Fruit fly (Drosophila melanogaster) whole organism, wandering third instar larva: Measurements from ENCODE around the gene CG10725.

Source experiments
- CG32264 ChIP-seq: fragments of 200-800 bp; sonication (Bioruptor generic); optimal IDR thresholded peaks from 2 replicates; lab custom pipeline; 2016; ENCODE audit warnings: missing biosample characterization, missing genetic modification characterization
- CG9705 ChIP-seq: fragments of 200-800 bp; sonication (Bioruptor generic); optimal IDR thresholded peaks from 2 replicates; lab custom pipeline; 2018; ENCODE audit warnings: missing biosample characterization, mild to moderate bottlenecking, missing genetic modification characterization
- CrebA ChIP-seq: fragments of 200-800 bp; sonication (Bioruptor generic); optimal IDR thresholded peaks from 2 replicates; lab custom pipeline; 2016; ENCODE audit warnings: missing biosample characterization, mild to moderate bottlenecking, missing genetic modification characterization, borderline replicate concordance
- Dfd ChIP-seq: fragments of >200 bp; optimal IDR thresholded peaks from 2 replicates; lab custom pipeline; 2017; ENCODE audit warnings: missing biosample characterization, missing genetic modification characterization
- GATAd ChIP-seq: sonication (Bioruptor generic); optimal IDR thresholded peaks from 2 replicates; lab custom pipeline; 2016; ENCODE audit warnings: missing biosample characterization, missing genetic modification characterization
- HLH106 ChIP-seq: fragments of 200-800 bp; optimal IDR thresholded peaks from 3 replicates; lab custom pipeline; 2019; ENCODE audit warnings: missing biosample characterization, mild to moderate bottlenecking, missing genetic modification characterization, moderate library complexity
- Hnf4 ChIP-seq: fragments of 200-800 bp; sonication (Bioruptor generic); optimal IDR thresholded peaks from 2 replicates; lab custom pipeline; 2016; ENCODE audit warnings: missing biosample characterization, mild to moderate bottlenecking, missing genetic modification characterization
- Hr78 ChIP-seq: fragments of >200 bp; optimal IDR thresholded peaks from 2 replicates; lab custom pipeline; 2017; ENCODE audit warnings: missing biosample characterization, missing genetic modification characterization
- Hr83 ChIP-seq: fragments of 200-300 bp; sonication (Bioruptor generic); optimal IDR thresholded peaks from 2 replicates; lab custom pipeline; 2016; ENCODE audit warnings: missing biosample characterization, mild to moderate bottlenecking, missing genetic modification characterization, moderate library complexity; ENCODE audit not compliant: poor library complexity, severe bottlenecking
- Jra ChIP-seq: sonication (Bioruptor generic); optimal IDR thresholded peaks from 2 replicates; lab custom pipeline; 2016; ENCODE audit warnings: missing biosample characterization, missing genetic modification characterization
- Mio ChIP-seq: sonication (Bioruptor generic); optimal IDR thresholded peaks from 2 replicates; lab custom pipeline; 2016; ENCODE audit warnings: missing biosample characterization, missing genetic modification characterization
- OdsH ChIP-seq: fragments of 200-800 bp; sonication (Bioruptor generic); optimal IDR thresholded peaks from 2 replicates; lab custom pipeline; 2016; ENCODE audit warnings: missing biosample characterization, mild to moderate bottlenecking, missing genetic modification characterization
- Rel ChIP-seq, 2 experiments: fragments of 200-800 bp; sonication (Bioruptor generic) in 1 of 2; optimal IDR thresholded peaks; 2 replicates in 1 of 2; 3 replicates in 1 of 2; lab custom pipeline; 2016 to 2019; ENCODE audit warnings: mild to moderate bottlenecking in 2 of 2, missing biosample characterization in 2 of 2, missing genetic modification characterization in 2 of 2, moderate library complexity in 1 of 2
- Sp1 ChIP-seq: fragments of 200-800 bp; sonication (Bioruptor generic); optimal IDR thresholded peaks from 3 replicates; lab custom pipeline; 2019; ENCODE audit warnings: missing biosample characterization, mild to moderate bottlenecking, missing genetic modification characterization, moderate library complexity
- Vsx2 ChIP-seq: fragments of 200-300, 225-300 bp; sonication (Bioruptor generic); optimal IDR thresholded peaks from 2 replicates; lab custom pipeline; 2018; ENCODE audit warnings: missing biosample characterization, missing genetic modification characterization; ENCODE audit not compliant: partially characterized antibody
- br ChIP-seq: fragments of 200-800 bp; sonication (Bioruptor generic); optimal IDR thresholded peaks from 2 replicates; lab custom pipeline; 2016; ENCODE audit warnings: missing biosample characterization, missing genetic modification characterization
- dl ChIP-seq, 2 experiments: fragments of 175-275, 200-275 bp in 1 of 2; fragments of 200-275 bp in 1 of 2; sonication (Bioruptor generic); optimal IDR thresholded peaks; lab custom pipeline; 2018; ENCODE audit warnings: mild to moderate bottlenecking in 2 of 2, missing biosample characterization in 2 of 2, missing genetic modification characterization in 2 of 2, moderate library complexity in 2 of 2; ENCODE audit not compliant: partially characterized antibody in 2 of 2, insufficient read depth in 1 of 2
- dmrt93B ChIP-seq: fragments of 200-800 bp; sonication (Bioruptor generic); optimal IDR thresholded peaks from 2 replicates; lab custom pipeline; 2018; ENCODE audit warnings: missing biosample characterization, mild to moderate bottlenecking, missing genetic modification characterization
- dsf ChIP-seq: sonication (Bioruptor generic); optimal IDR thresholded peaks from 2 replicates; lab custom pipeline; 2016; ENCODE audit warnings: missing biosample characterization, missing genetic modification characterization, borderline replicate concordance
- foxo ChIP-seq, 2 experiments: fragments of 200-800 bp; sonication (Bioruptor generic); optimal IDR thresholded peaks; 2 replicates in 1 of 2; 3 replicates in 1 of 2; lab custom pipeline; 2016 to 2017; ENCODE audit warnings: missing biosample characterization in 2 of 2, missing genetic modification characterization in 2 of 2
- fru ChIP-seq: fragments of 200-800 bp; sonication (Bioruptor generic); optimal IDR thresholded peaks from 3 replicates; lab custom pipeline; 2016; ENCODE audit warnings: missing biosample characterization, mild to moderate bottlenecking, missing genetic modification characterization
- h ChIP-seq: fragments of 200-800 bp; sonication (Bioruptor generic); optimal IDR thresholded peaks from 3 replicates; lab custom pipeline; 2016; ENCODE audit warnings: missing biosample characterization, mild to moderate bottlenecking, missing genetic modification characterization
- jim ChIP-seq: fragments of 175-275, 200-325 bp; sonication (Bioruptor generic); optimal IDR thresholded peaks from 2 replicates; lab custom pipeline; 2016; ENCODE audit warnings: missing biosample characterization, mild to moderate bottlenecking, missing genetic modification characterization
- lola ChIP-seq: fragments of >200 bp; optimal IDR thresholded peaks from 2 replicates; lab custom pipeline; 2017; ENCODE audit warnings: missing biosample characterization, missing genetic modification characterization
- pan ChIP-seq: fragments of >200 bp; optimal IDR thresholded peaks from 2 replicates; lab custom pipeline; 2017
- psq ChIP-seq: fragments of 200-800 bp; sonication (Bioruptor generic); optimal IDR thresholded peaks from 3 replicates; lab custom pipeline; 2017; ENCODE audit warnings: missing biosample characterization, mild to moderate bottlenecking, missing genetic modification characterization, moderate library complexity
- rgr ChIP-seq: fragments of 200-800 bp; sonication (Bioruptor generic); optimal IDR thresholded peaks from 3 replicates; lab custom pipeline; 2016; ENCODE audit warnings: missing biosample characterization, mild to moderate bottlenecking, missing genetic modification characterization
- sage ChIP-seq: fragments of 200-800 bp; sonication (Bioruptor generic); optimal IDR thresholded peaks from 2 replicates; lab custom pipeline; 2016; ENCODE audit warnings: missing biosample characterization, mild to moderate bottlenecking, missing genetic modification characterization
- sv ChIP-seq: fragments of 200-800 bp; sonication (Bioruptor generic); optimal IDR thresholded peaks from 3 replicates; lab custom pipeline; 2016; ENCODE audit warnings: missing biosample characterization, missing genetic modification characterization
- tai ChIP-seq: sonication (Bioruptor generic); optimal IDR thresholded peaks from 2 replicates; lab custom pipeline; 2016; ENCODE audit warnings: missing biosample characterization, missing genetic modification characterization
- usp ChIP-seq: fragments of >200 bp; optimal IDR thresholded peaks from 2 replicates; lab custom pipeline; 2017; ENCODE audit warnings: missing biosample characterization, missing genetic modification characterization
- woc ChIP-seq: sonication (Bioruptor generic); optimal IDR thresholded peaks from 2 replicates; lab custom pipeline; 2016; ENCODE audit warnings: missing biosample characterization, mild to moderate bottlenecking, missing genetic modification characterization

Gene CG10725

dm6 chr3L:13437036-13437435 lies 718 bp upstream of the CG10725 start, which contains the start of gene CG10154:
Gene CG10154, minus strand, starts transcription at chr3L:13437136.
- no peak for TF ChIP-seq CG9705 (GFP tag; lab: Kevin White, UChicago)
- no peak for TF ChIP-seq Jra (GFP tag; lab: Kevin White, UChicago)
- TF ChIP-seq Hr83 (GFP tag; lab: Kevin White, UChicago): no peak
- no peak for TF ChIP-seq woc
- TF ChIP-seq Mio (GFP tag; lab: Kevin White, UChicago): no peak
- TF ChIP-seq sv (GFP tag; lab: Kevin White, UChicago): no peak
- TF ChIP-seq Vsx2 (GFP tag; lab: Kevin White, UChicago): no peak
- TF ChIP-seq Sp1 (GFP tag; lab: Kevin White, UChicago): no peak
- no peak for TF ChIP-seq GATAd (GFP tag; lab: Kevin White, UChicago)
- TF ChIP-seq dmrt93B (GFP tag; lab: Kevin White, UChicago): no peak
- no peak for TF ChIP-seq fru

- no peak for TF ChIP-seq HLH106 (tag; lab: Kevin White, UChicago)
- no peak for TF ChIP-seq Jra (GFP tag; lab: Kevin White, UChicago)
- TF ChIP-seq Vsx2 (GFP tag; lab: Kevin White, UChicago): no peak
- no peak for TF ChIP-seq OdsH (GFP tag; lab: Kevin White, UChicago)
- no peak for TF ChIP-seq fru
- TF ChIP-seq sv (GFP tag; lab: Kevin White, UChicago): no peak
- TF ChIP-seq lola: no peak
- TF ChIP-seq Rel (GFP tag; optimal IDR thresholded peaks at IDR 0.05; lab: Kevin White, UChicago): no peak
- no peak for TF ChIP-seq Rel (tag; optimal IDR thresholded peaks at IDR 0.05; lab: Kevin White, UChicago)
- TF ChIP-seq GATAd (GFP tag; lab: Kevin White, UChicago): no peak
- no peak for TF ChIP-seq Mio (GFP tag; lab: Kevin White, UChicago)
- no peak for TF ChIP-seq jim (GFP tag; lab: Kevin White, UChicago)
- TF ChIP-seq psq (GFP tag; lab: Kevin White, UChicago): no peak
- no peak for TF ChIP-seq woc
These were observed 2.7 kb downstream of the CG10725 start, which contains the start of the genes CG10140 and CG14109 for dm6 chr3L:13440370-13440960. Gene CG10140, minus strand, starts transcription at chr3L:13440470. Gene CG14109, plus strand, starts transcription at chr3L:13440910.

- TF ChIP-seq foxo (GFP tag; optimal IDR thresholded peaks at IDR 0.05; lab: Kevin White, UChicago) (no peak), Sp1 (GFP tag; lab: Kevin White, UChicago) (peak; percentile 68), dmrt93B (GFP tag; lab: Kevin White, UChicago) (no peak), tai (GFP tag; lab: Kevin White, UChicago) (no peak), usp (GFP tag; lab: Kevin White, UChicago) (no peak), Vsx2 (GFP tag; lab: Kevin White, UChicago) (no peak), OdsH (GFP tag; lab: Kevin White, UChicago) (no peak), fru (no peak), CrebA (no peak), Hr83 (GFP tag; lab: Kevin White, UChicago) (no peak), Dfd (GFP tag; lab: Kevin White, UChicago) (no peak), Hr78 (GFP tag; lab: Kevin White, UChicago) (no peak), HLH106 (tag; lab: Kevin White, UChicago) (peak; percentile 34), sage (peak; percentile 34), pan (lab: Kevin White, UChicago) (no peak), jim (GFP tag; lab: Kevin White, UChicago) (peak; percentile 84), psq (GFP tag; lab: Kevin White, UChicago) (no peak), Mio (GFP tag; lab: Kevin White, UChicago) (no peak), GATAd (GFP tag; lab: Kevin White, UChicago) (no peak), br (GFP tag; lab: Kevin White, UChicago) (no peak), rgr (peak; percentile 2), dsf (GFP tag; lab: Kevin White, UChicago) (no peak), Rel (GFP tag; optimal IDR thresholded peaks at IDR 0.05; lab: Kevin White, UChicago) (no peak), Rel (tag; optimal IDR thresholded peaks at IDR 0.05; lab: Kevin White, UChicago) (peak; percentile 33), CG9705 (GFP tag; lab: Kevin White, UChicago) (no peak)
These were observed 4.6 kb downstream of the CG10725 start, which contains the start of gene cmb for dm6 chr3L:13442400-13442799. Gene cmb, plus strand, starts transcription at chr3L:13442594.

- TF ChIP-seq jim (GFP tag; lab: Kevin White, UChicago): no peak
- no peak for TF ChIP-seq CG32264 (GFP tag; lab: Kevin White, UChicago)
- TF ChIP-seq Dfd (GFP tag; lab: Kevin White, UChicago): no peak
- peak; percentile 77 for TF ChIP-seq Hr83 (GFP tag; lab: Kevin White, UChicago)
- no peak for TF ChIP-seq Hnf4
- TF ChIP-seq sv (GFP tag; lab: Kevin White, UChicago): no peak
- TF ChIP-seq CrebA: no peak
- peak; percentile 75 for TF ChIP-seq CG9705 (GFP tag; lab: Kevin White, UChicago)
- TF ChIP-seq br (GFP tag; lab: Kevin White, UChicago): peak; percentile 14
- no peak for TF ChIP-seq woc
- no peak for TF ChIP-seq usp (GFP tag; lab: Kevin White, UChicago)
- peak; percentile 25 for TF ChIP-seq Sp1 (GFP tag; lab: Kevin White, UChicago)
- TF ChIP-seq Hr78 (GFP tag; lab: Kevin White, UChicago): no peak
- TF ChIP-seq GATAd (GFP tag; lab: Kevin White, UChicago): no peak
- peak; percentile 9 for TF ChIP-seq fru
- no peak for TF ChIP-seq foxo (GFP tag; optimal IDR thresholded peaks at IDR 0.05; lab: Kevin White, UChicago)
- TF ChIP-seq sage: no peak
- no peak for TF ChIP-seq lola
- TF ChIP-seq dl (GFP tag; optimal IDR thresholded peaks at IDR 0.05; lab: Kevin White, UChicago; ENCODE audit: insufficient read depth in 1 of 2, partially characterized antibody in 2 of 2): no peak
- no peak for TF ChIP-seq Jra (GFP tag; lab: Kevin White, UChicago)
- no peak for TF ChIP-seq dsf (GFP tag; lab: Kevin White, UChicago)
- TF ChIP-seq OdsH (GFP tag; lab: Kevin White, UChicago): no peak
- TF ChIP-seq rgr: peak; percentile 36
- peak; percentile 27 for TF ChIP-seq psq (GFP tag; lab: Kevin White, UChicago)
- TF ChIP-seq pan (lab: Kevin White, UChicago): no peak
- no peak for TF ChIP-seq Rel (GFP tag; optimal IDR thresholded peaks at IDR 0.05; lab: Kevin White, UChicago)
- peak; percentile 16 for TF ChIP-seq Rel (tag; optimal IDR thresholded peaks at IDR 0.05; lab: Kevin White, UChicago)
- TF ChIP-seq h: peak; percentile 44
- peak; percentile 67 for TF ChIP-seq dmrt93B (GFP tag; lab: Kevin White, UChicago)
These were observed 12.5 kb downstream of the CG10725 start, which contains the start of the genes JMJD7 and CG10738 for dm6 chr3L:13450177-13450793. Gene JMJD7, minus strand, starts transcription at chr3L:13450283. Gene CG10738, plus strand, starts transcription at chr3L:13450770.
